Worm (Caenorhabditis elegans): Measurements from ENCODE around the gene Y69E1A.3.

DNA sequence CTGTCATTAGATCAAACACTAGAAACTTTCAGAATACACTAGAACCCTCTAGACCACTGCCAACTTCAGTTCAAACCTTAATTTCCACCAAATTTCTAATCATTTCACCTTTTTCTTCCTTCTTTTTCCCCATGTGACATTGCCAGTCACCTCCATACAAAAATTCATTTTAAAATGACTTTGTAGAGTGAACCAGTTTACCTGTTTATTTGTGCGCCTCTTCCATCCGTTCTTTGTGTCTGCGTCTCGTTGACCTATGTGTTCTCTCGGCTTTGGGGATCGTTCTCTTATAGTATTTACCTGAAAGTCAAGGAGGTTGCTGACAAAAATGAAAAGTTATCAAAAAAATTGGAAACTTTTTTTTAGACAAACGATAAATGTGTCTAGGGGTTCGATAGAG is 28.5 kb downstream of the Y69E1A.3 start:
- TF ChIP-seq akir-1 (GFP tag; optimal IDR thresholded peaks at IDR 0.05), result no peak
- TF ChIP-seq snpc-1.1 (tag; optimal IDR thresholded peaks at IDR 0.05; ENCODE audit: insufficient read depth), result no peak
- TF ChIP-seq ama-1 (optimal IDR thresholded peaks at IDR 0.05), result no peak
- TF ChIP-seq ama-1 (GFP tag; optimal IDR thresholded peaks at IDR 0.05), result no peak
- no peak for TF ChIP-seq fkh-3 (tag; optimal IDR thresholded peaks at IDR 0.05)
- no peak for TF ChIP-seq bed-2 (GFP tag; IDR thresholded peaks at IDR 0.05)
- TF ChIP-seq ets-4 (GFP tag; optimal IDR thresholded peaks at IDR 0.05), result no peak
- peak; percentile 83 for TF ChIP-seq hsf-1 (GFP tag; IDR thresholded peaks at IDR 0.05)
- TF ChIP-seq dpff-1 (tag; optimal IDR thresholded peaks at IDR 0.05), result no peak
- no peak for TF ChIP-seq F23B12.7 (tag; optimal IDR thresholded peaks at IDR 0.05; ENCODE audit: insufficient read depth)
- no peak for TF ChIP-seq nfyb-1 (GFP tag; IDR thresholded peaks at IDR 0.05)
- TF ChIP-seq unc-62 (GFP tag; optimal IDR thresholded peaks at IDR 0.05), result no peak
- no peak for TF ChIP-seq repo-1 (tag; optimal IDR thresholded peaks at IDR 0.05)
- TF ChIP-seq nhr-27 (tag; optimal IDR thresholded peaks at IDR 0.05), result no peak
- no peak for TF ChIP-seq snpc-1.3 (tag; optimal IDR thresholded peaks at IDR 0.05; ENCODE audit: insufficient read depth)

Measured in whole organism, young adult.